Fruit fly (Drosophila melanogaster): ENCODE results near the gene scaf6.

- TF ChIP-seq psq (optimal IDR thresholded peaks at IDR 0.05) (no peak), Myc (optimal IDR thresholded peaks at IDR 0.05) (no peak), ttk (optimal IDR thresholded peaks at IDR 0.05) (no peak), Sin3A (optimal IDR thresholded peaks at IDR 0.05) (no peak)
These were observed 30.2 kb downstream of the scaf6 start, which contains the start of gene CG3764 for dm6 chr3L:17012017-17012719.

Data from Kc167 (cell line).